Fruit fly (Drosophila melanogaster) whole organism, embryonic: Measurements from ENCODE around the gene CG31157.
A peak's percentile ranks its signal among the peaks of the same experiment; 100 is the strongest.

ENCODE experiments used
- Aef1 ChIP-seq: fragments of 200-800 bp; sonication (Bioruptor generic); IDR thresholded peaks from 3 replicates; pipeline ENCODE4 v1.3.6; 2022; ENCODE audit warnings: missing biosample characterization, missing genetic modification characterization
- Atf-2 ChIP-seq: fragments of 200-800 bp; sonication (Bioruptor generic); optimal IDR thresholded peaks from 2 replicates; lab custom pipeline; 2016; ENCODE audit warnings: missing biosample characterization, missing genetic modification characterization
- B-H1 ChIP-seq: fragments of 200-800 bp; sonication (Bioruptor generic); IDR thresholded peaks from 3 replicates; pipeline ENCODE4 v1.3.6; 2022; ENCODE audit warnings: missing biosample characterization, missing genetic modification characterization
- Bgb ChIP-seq: fragments of 200-800 bp; sonication (Bioruptor generic); IDR thresholded peaks from 2 replicates; pipeline ENCODE4 v1.3.6; 2022; ENCODE audit warnings: missing biosample characterization, missing genetic modification characterization; ENCODE audit not compliant: partially characterized antibody
- CG12104 ChIP-seq: fragments of 200-800 bp; sonication (Bioruptor generic); optimal IDR thresholded peaks from 3 replicates; lab custom pipeline; 2016; ENCODE audit warnings: missing biosample characterization, missing genetic modification characterization
- CG12391 ChIP-seq: fragments of 200-800 bp; sonication (Bioruptor generic); optimal IDR thresholded peaks from 3 replicates; lab custom pipeline; 2018; ENCODE audit warnings: missing biosample characterization, mild to moderate bottlenecking, missing genetic modification characterization, moderate library complexity
- CG13775 ChIP-seq: fragments of 200-800 bp; sonication (Bioruptor generic); optimal IDR thresholded peaks from 3 replicates; lab custom pipeline; 2017; ENCODE audit warnings: missing biosample characterization, mild to moderate bottlenecking, missing genetic modification characterization
- CG14667 ChIP-seq: fragments of 200-800 bp; sonication (Bioruptor generic); IDR thresholded peaks from 2 replicates; pipeline ENCODE4 v1.3.6; 2022; ENCODE audit warnings: missing biosample characterization, missing genetic modification characterization
- CG15011 ChIP-seq: fragments of 200-800 bp; sonication (Bioruptor generic); optimal IDR thresholded peaks from 3 replicates; lab custom pipeline; 2018; ENCODE audit warnings: missing biosample characterization, mild to moderate bottlenecking, missing genetic modification characterization
- CG15269 ChIP-seq: fragments of 200-800 bp; sonication (Bioruptor generic); optimal IDR thresholded peaks from 2 replicates; lab custom pipeline; 2018; ENCODE audit warnings: missing biosample characterization, mild to moderate bottlenecking, missing genetic modification characterization, moderate library complexity
- CG15479 ChIP-seq: fragments of 200-800 bp; sonication (Bioruptor generic); optimal IDR thresholded peaks from 3 replicates; lab custom pipeline; 2019; ENCODE audit warnings: missing biosample characterization, mild to moderate bottlenecking, missing genetic modification characterization, moderate library complexity
- CG17912 ChIP-seq: fragments of 200-800 bp; sonication (Bioruptor generic); optimal IDR thresholded peaks from 2 replicates; lab custom pipeline; 2018; ENCODE audit warnings: missing biosample characterization, mild to moderate bottlenecking, missing genetic modification characterization
- CG2889 ChIP-seq: fragments of 200-800 bp; sonication (Bioruptor generic); IDR thresholded peaks from 3 replicates; pipeline ENCODE4 v1.3.6; 2022; ENCODE audit warnings: missing biosample characterization, missing genetic modification characterization
- CG31365 ChIP-seq: fragments of 200-800 bp; sonication (Bioruptor generic); optimal IDR thresholded peaks from 2 replicates; lab custom pipeline; 2018; ENCODE audit warnings: missing biosample characterization, mild to moderate bottlenecking, missing genetic modification characterization
- CG3163 ChIP-seq: fragments of 200-800 bp; sonication (Bioruptor generic); optimal IDR thresholded peaks from 3 replicates; lab custom pipeline; 2016; ENCODE audit warnings: missing biosample characterization, missing genetic modification characterization
- CG32532 ChIP-seq: fragments of 200-800 bp; sonication (Bioruptor generic); IDR thresholded peaks from 2 replicates; pipeline ENCODE4 v1.3.6; 2022; ENCODE audit warnings: missing biosample characterization, missing genetic modification characterization
- CG7963 ChIP-seq: fragments of 200-800 bp; sonication (Bioruptor generic); IDR thresholded peaks from 3 replicates; pipeline ENCODE4 v1.3.6; 2022; ENCODE audit warnings: missing biosample characterization, missing genetic modification characterization; ENCODE audit not compliant: partially characterized antibody
- CHES-1-like ChIP-seq: fragments of 200-800 bp; sonication (Bioruptor generic); optimal IDR thresholded peaks from 2 replicates; lab custom pipeline; 2016; ENCODE audit warnings: missing biosample characterization, missing genetic modification characterization
- CTCF ChIP-seq: fragments of 200-800 bp; sonication (Bioruptor generic); optimal IDR thresholded peaks from 2 replicates; lab custom pipeline; 2017; ENCODE audit warnings: missing biosample characterization, mild to moderate bottlenecking, missing genetic modification characterization, moderate library complexity
- D19A ChIP-seq: fragments of 200-800 bp; optimal IDR thresholded peaks from 3 replicates; lab custom pipeline; 2019; ENCODE audit warnings: missing biosample characterization, mild to moderate bottlenecking, missing genetic modification characterization, moderate library complexity
- Dfd ChIP-seq, 2 experiments: fragments of >200 bp; optimal IDR thresholded peaks; 2 replicates each; lab custom pipeline; 2017; ENCODE audit warnings: missing biosample characterization in 2 of 2, missing genetic modification characterization in 2 of 2
- Dll ChIP-seq: fragments of 200-800 bp; sonication (Bioruptor generic); IDR thresholded peaks from 4 replicates; pipeline ENCODE4 v1.3.6; 2022; ENCODE audit warnings: missing biosample characterization, missing genetic modification characterization; ENCODE audit not compliant: partially characterized antibody
- Fer2 ChIP-seq: fragments of 200-800 bp; sonication (Bioruptor generic); optimal IDR thresholded peaks from 2 replicates; lab custom pipeline; 2018; ENCODE audit warnings: missing biosample characterization, mild to moderate bottlenecking, missing genetic modification characterization, moderate library complexity
- HLH54F ChIP-seq: fragments of 200-800 bp; sonication (Bioruptor generic); optimal IDR thresholded peaks from 3 replicates; lab custom pipeline; 2016; ENCODE audit warnings: missing biosample characterization, missing genetic modification characterization
- Lpt ChIP-seq: fragments of >200 bp; optimal IDR thresholded peaks from 2 replicates; lab custom pipeline; 2018; ENCODE audit warnings: missing biosample characterization, missing genetic modification characterization
- MESR4 ChIP-seq: fragments of 200-800 bp; sonication (Bioruptor generic); optimal IDR thresholded peaks from 2 replicates; lab custom pipeline; 2018; ENCODE audit warnings: missing biosample characterization, mild to moderate bottlenecking, missing genetic modification characterization, moderate library complexity
- Mad ChIP-seq: fragments of 200-800 bp; sonication (Bioruptor generic); optimal IDR thresholded peaks from 2 replicates; lab custom pipeline; 2016; ENCODE audit warnings: missing biosample characterization, missing genetic modification characterization
- NfI ChIP-seq: fragments of 200-800 bp; sonication (Bioruptor generic); optimal IDR thresholded peaks from 3 replicates; lab custom pipeline; 2018; ENCODE audit warnings: missing biosample characterization, mild to moderate bottlenecking, missing genetic modification characterization, moderate library complexity
- PHDP ChIP-seq: fragments of 200-800 bp; sonication (Bioruptor generic); optimal IDR thresholded peaks from 3 replicates; lab custom pipeline; 2018; ENCODE audit warnings: missing biosample characterization, mild to moderate bottlenecking, missing genetic modification characterization, moderate library complexity
- Sox102F ChIP-seq: fragments of 200-800 bp; sonication (Bioruptor generic); optimal IDR thresholded peaks from 2 replicates; lab custom pipeline; 2018; ENCODE audit warnings: missing biosample characterization, mild to moderate bottlenecking, missing genetic modification characterization, moderate library complexity
- Tbp ChIP-seq: fragments of >200 bp; optimal IDR thresholded peaks from 2 replicates; lab custom pipeline; 2018; ENCODE audit warnings: missing biosample characterization, missing genetic modification characterization
- ato ChIP-seq: fragments of 200-800 bp; sonication (Bioruptor generic); IDR thresholded peaks from 2 replicates; pipeline ENCODE4 v1.3.6; 2022; ENCODE audit warnings: missing biosample characterization, missing genetic modification characterization; ENCODE audit not compliant: partially characterized antibody
- az2 ChIP-seq: fragments of 200-800 bp; sonication (Bioruptor generic); optimal IDR thresholded peaks from 3 replicates; lab custom pipeline; 2016; ENCODE audit warnings: missing biosample characterization, missing genetic modification characterization
- bab2 ChIP-seq: fragments of 200-800 bp; sonication (Bioruptor generic); optimal IDR thresholded peaks from 2 replicates; lab custom pipeline; 2016; ENCODE audit warnings: missing biosample characterization, missing genetic modification characterization
- bcd ChIP-seq: fragments of 200-800 bp; sonication (Bioruptor generic); optimal IDR thresholded peaks from 2 replicates; lab custom pipeline; 2017; ENCODE audit warnings: missing biosample characterization, mild to moderate bottlenecking, missing genetic modification characterization
- croc ChIP-seq: fragments of 200-800 bp; sonication (Bioruptor generic); conservative IDR thresholded peaks from 3 replicates; pipeline ENCODE4 v1.3.6; 2022; ENCODE audit warnings: missing biosample characterization, missing genetic modification characterization
- da ChIP-seq: fragments of 200-800 bp; sonication (Bioruptor generic); optimal IDR thresholded peaks from 2 replicates; lab custom pipeline; 2016; ENCODE audit warnings: missing biosample characterization, missing genetic modification characterization
- fd96Cb ChIP-seq: fragments of 200-800 bp; sonication (Bioruptor generic); optimal IDR thresholded peaks from 2 replicates; lab custom pipeline; 2018; ENCODE audit warnings: missing biosample characterization, mild to moderate bottlenecking, missing genetic modification characterization, moderate library complexity
- gsb ChIP-seq: fragments of 200-800 bp; sonication (Bioruptor generic); IDR thresholded peaks from 2 replicates; pipeline ENCODE4 v1.3.6; 2022; ENCODE audit warnings: missing biosample characterization, missing genetic modification characterization
- lab ChIP-seq: fragments of 200-800 bp; sonication (Bioruptor generic); optimal IDR thresholded peaks from 3 replicates; lab custom pipeline; 2017; ENCODE audit warnings: missing biosample characterization, missing genetic modification characterization, mild to moderate bottlenecking, moderate library complexity, missing genetic modification reagents
- mirr ChIP-seq: fragments of 200-800 bp; sonication (Bioruptor generic); optimal IDR thresholded peaks from 3 replicates; lab custom pipeline; 2018; ENCODE audit warnings: missing biosample characterization, mild to moderate bottlenecking, missing genetic modification characterization
- nerfin-1 ChIP-seq: fragments of 200-800 bp; sonication (Bioruptor generic); optimal IDR thresholded peaks from 3 replicates; lab custom pipeline; 2019; ENCODE audit warnings: missing biosample characterization, mild to moderate bottlenecking, missing genetic modification characterization, moderate library complexity
- otp ChIP-seq: fragments of 200-800 bp; sonication (Bioruptor generic); IDR thresholded peaks from 3 replicates; pipeline ENCODE4, ENCODE4 v1.3.6; 2022; ENCODE audit warnings: missing biosample characterization, missing genetic modification characterization
- pros ChIP-seq: fragments of 200-800 bp; sonication (Bioruptor generic); optimal IDR thresholded peaks from 3 replicates; lab custom pipeline; 2019; ENCODE audit warnings: missing biosample characterization, mild to moderate bottlenecking, missing genetic modification characterization, moderate library complexity
- repo ChIP-seq: fragments of 200-800 bp; sonication (Bioruptor generic); optimal IDR thresholded peaks from 2 replicates; lab custom pipeline; 2016; ENCODE audit warnings: missing biosample characterization, missing genetic modification characterization
- sens ChIP-seq: fragments of 200-800 bp; sonication (Bioruptor generic); peaks from one replicate; lab custom pipeline; 2016; ENCODE audit warnings: missing biosample characterization, missing genetic modification characterization
- tap ChIP-seq: fragments of 200-800 bp; optimal IDR thresholded peaks from 3 replicates; lab custom pipeline; 2019; ENCODE audit warnings: missing biosample characterization, mild to moderate bottlenecking, missing genetic modification characterization, moderate library complexity
- unc-4 ChIP-seq: fragments of 200-800 bp; sonication (Bioruptor generic); IDR thresholded peaks from 2 replicates; pipeline ENCODE4 v1.3.6; 2022; ENCODE audit warnings: missing biosample characterization, missing genetic modification characterization; ENCODE audit not compliant: partially characterized antibody
- z ChIP-seq: fragments of 200-800 bp; sonication (Bioruptor generic); IDR thresholded peaks from 3 replicates; pipeline ENCODE4 v1.3.6; 2022; ENCODE audit warnings: missing biosample characterization, missing genetic modification characterization
- zfh2 ChIP-seq: fragments of 200-800 bp; sonication (Bioruptor generic); optimal IDR thresholded peaks from 2 replicates; lab custom pipeline; 2016; ENCODE audit warnings: missing biosample characterization, missing genetic modification characterization

CG31157 gene

DNA sequence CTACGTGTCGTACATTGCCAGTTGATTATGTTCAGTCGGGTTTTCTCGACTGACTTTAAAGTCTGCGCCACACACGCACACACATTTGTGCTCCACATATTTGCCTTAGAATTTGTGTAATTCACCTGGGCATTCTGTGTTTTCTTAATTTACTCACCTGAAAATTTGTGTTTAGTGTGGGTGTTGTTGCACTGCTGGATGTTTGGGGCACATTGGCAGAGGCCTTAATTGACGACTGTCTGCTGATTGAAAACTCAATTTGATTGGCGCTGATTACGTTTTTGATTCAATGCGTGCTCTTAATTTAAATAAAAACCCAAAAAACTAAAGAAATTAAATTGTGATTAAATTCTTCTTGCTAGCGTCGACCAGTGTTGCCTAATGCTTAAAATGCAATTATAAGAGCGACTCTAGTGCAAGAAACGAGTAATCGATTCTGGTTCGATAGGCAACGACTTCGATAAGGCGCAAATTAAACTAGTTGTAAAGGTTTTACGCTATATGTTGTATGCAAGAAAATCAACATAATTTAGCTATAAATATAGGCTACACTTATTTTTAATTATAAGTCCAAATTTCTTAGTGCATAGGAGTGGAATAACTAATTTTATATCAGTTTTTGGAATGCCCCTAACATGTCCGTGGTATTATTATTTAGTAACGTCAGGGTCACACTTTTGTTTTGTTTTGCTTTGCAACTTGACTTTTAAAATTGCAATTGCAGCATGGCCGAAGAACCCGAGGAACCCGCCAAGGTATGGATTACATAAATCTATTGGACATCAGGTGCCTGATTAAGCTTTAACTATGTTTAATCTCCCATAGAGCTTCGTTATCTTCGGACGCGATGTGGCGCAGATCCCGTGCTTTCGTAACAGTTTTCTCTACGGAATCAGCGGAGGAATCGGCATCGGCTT, 17.0 kb upstream of the CG31157 start, which contains the start of the genes CG46281 and CG46280 (continued):
- no peak for TF ChIP-seq CG14667 (GFP tag; lab: Robert Waterston, UW)
- peak; percentile 66 for TF ChIP-seq MESR4 (GFP tag; lab: Kevin White, UChicago)
- no peak for TF ChIP-seq PHDP (tag; lab: Kevin White, UChicago)
- no peak for TF ChIP-seq Sox102F (GFP tag; lab: Kevin White, UChicago)
- peak; percentile 48 for TF ChIP-seq HLH54F
- peak; percentile 14 for TF ChIP-seq Mad (GFP tag; lab: Kevin White, UChicago)
- TF ChIP-seq unc-4 (GFP tag; lab: Robert Waterston, UW): peak; percentile 64
- peak; percentile 9 for TF ChIP-seq repo
- TF ChIP-seq zfh2 (GFP tag; lab: Kevin White, UChicago): peak; percentile 33
- TF ChIP-seq da (GFP tag; lab: Kevin White, UChicago): no peak
- no peak for TF ChIP-seq CG12104 (GFP tag; lab: Kevin White, UChicago)
- peak; percentile 2 for TF ChIP-seq bab2
- no peak for TF ChIP-seq az2 (GFP tag; lab: Kevin White, UChicago)
- TF ChIP-seq tap (tag; lab: Kevin White, UChicago): no peak
- no peak for TF ChIP-seq CG32532
- TF ChIP-seq CTCF (GFP tag; lab: Kevin White, UChicago): no peak
- TF ChIP-seq CG15011 (GFP tag; lab: Kevin White, UChicago): no peak
- TF ChIP-seq Tbp (GFP tag; lab: Kevin White, UChicago): peak; percentile 32
- peak; percentile 76 for TF ChIP-seq CHES-1-like (GFP tag; lab: Kevin White, UChicago)
- peak; percentile 93 for TF ChIP-seq sens (GFP tag; lab: Kevin White, UChicago)
- no peak for TF ChIP-seq z (GFP tag; lab: Robert Waterston, UW)
- no peak for TF ChIP-seq lab
- TF ChIP-seq Lpt (GFP tag; lab: Kevin White, UChicago): no peak
- no peak for TF ChIP-seq Dfd (GFP tag; optimal IDR thresholded peaks at IDR 0.05; lab: Kevin White, UChicago)
- TF ChIP-seq CG2889: no peak
- TF ChIP-seq B-H1 (GFP tag; lab: Robert Waterston, UW): no peak
- no peak for TF ChIP-seq D19A (tag; lab: Kevin White, UChicago)
- TF ChIP-seq Dll (GFP tag; lab: Robert Waterston, UW): peak; percentile 74; the same call in 3 of the 4 replicates
- TF ChIP-seq Bgb: 0 out of 2 replicates have a peak, but pooled peaks have one; percentile 28
- TF ChIP-seq CG15479 (GFP tag; lab: Kevin White, UChicago): no peak
- no peak for TF ChIP-seq CG15269
- no peak for TF ChIP-seq croc (GFP tag; lab: Robert Waterston, UW)
- no peak for TF ChIP-seq Aef1 (GFP tag; lab: Robert Waterston, UW)
- peak; percentile 43 for TF ChIP-seq nerfin-1 (tag; lab: Kevin White, UChicago)
- TF ChIP-seq mirr (GFP tag; lab: Kevin White, UChicago): no peak
- no peak for TF ChIP-seq gsb
- no peak for TF ChIP-seq CG17912
- TF ChIP-seq pros: no peak
- no peak for TF ChIP-seq Atf-2 (GFP tag; lab: Kevin White, UChicago)
- no peak for TF ChIP-seq CG31365
- no peak for TF ChIP-seq bcd (GFP tag; lab: Kevin White, UChicago)
- no peak for TF ChIP-seq otp (GFP tag; lab: Robert Waterston, UW)
- TF ChIP-seq Fer2 (tag; lab: Kevin White, UChicago): no peak
- TF ChIP-seq fd96Cb (tag; lab: Kevin White, UChicago): no peak
- TF ChIP-seq NfI: no peak
- TF ChIP-seq CG7963 (GFP tag; lab: Robert Waterston, UW): no peak
- no peak for TF ChIP-seq CG3163 (GFP tag; lab: Kevin White, UChicago)
- TF ChIP-seq CG12391 (tag; lab: Kevin White, UChicago): no peak
- TF ChIP-seq CG13775 (GFP tag; lab: Kevin White, UChicago): peak; percentile 30
- TF ChIP-seq ato (GFP tag; lab: Robert Waterston, UW): no peak; the same call in 1 of the 2 replicates
